Worm (Caenorhabditis elegans) whole organism, early embryonic: ENCODE measurements around the gene F56H9.2.

Experiments used
- B0310.2 ChIP-seq: sonication (generic microtip); optimal IDR thresholded peaks from 2 replicates; lab custom pipeline; 2016; ENCODE audit warnings: mild to moderate bottlenecking, missing genetic modification characterization, missing compliant biosample characterization
- F13C5.2 ChIP-seq: sonication (generic microtip); optimal IDR thresholded peaks from 2 replicates; lab custom pipeline; 2017; ENCODE audit warnings: mild to moderate bottlenecking, missing genetic modification characterization, inconsistent platforms, missing compliant biosample characterization
- aly-1 ChIP-seq: sonication (generic microtip); optimal IDR thresholded peaks from 2 replicates; lab custom pipeline; 2016; ENCODE audit warnings: missing genetic modification characterization, missing compliant biosample characterization
- ama-1 ChIP-seq: fragments of 150-350 bp; optimal IDR thresholded peaks from 2 replicates; lab custom pipeline; 2014
- ceh-13 ChIP-seq: fragments of 200-800 bp; sonication (Bioruptor generic); optimal IDR thresholded peaks from 2 replicates; lab custom pipeline; 2018; ENCODE audit warnings: mild to moderate bottlenecking, missing genetic modification characterization, missing compliant biosample characterization
- ceh-36 ChIP-seq: sonication (generic microtip); optimal IDR thresholded peaks from 2 replicates; lab custom pipeline; 2016; ENCODE audit warnings: missing genetic modification characterization, inconsistent platforms, missing compliant biosample characterization
- ets-7 ChIP-seq: sonication (generic microtip); optimal IDR thresholded peaks from 2 replicates; lab custom pipeline; 2016; ENCODE audit warnings: missing genotype, missing genetic modification characterization, missing compliant biosample characterization
- flt-1 ChIP-seq: fragments of 200-800 bp; sonication (Bioruptor generic); IDR thresholded peaks from 2 replicates; pipeline ENCODE4 v1.3.6; 2022; ENCODE audit warnings: missing genetic modification characterization, missing compliant biosample characterization
- hmbx-1 ChIP-seq: sonication (generic microtip); optimal IDR thresholded peaks from 2 replicates; lab custom pipeline; 2016; ENCODE audit warnings: mild to moderate bottlenecking, missing genetic modification characterization, missing compliant biosample characterization
- hmg-4 ChIP-seq: fragments of 200-800 bp; sonication (Bioruptor generic); optimal IDR thresholded peaks from 2 replicates; lab custom pipeline; 2018; ENCODE audit warnings: mild to moderate bottlenecking, missing genetic modification characterization, missing compliant biosample characterization
- hnd-1 ChIP-seq: sonication (generic microtip); optimal IDR thresholded peaks from 2 replicates; lab custom pipeline; 2016; ENCODE audit warnings: missing genetic modification characterization, missing compliant biosample characterization
- pes-1 ChIP-seq: fragments of 200-800 bp; sonication (Bioruptor generic); IDR thresholded peaks from 2 replicates; pipeline ENCODE4 v1.3.6; 2022; ENCODE audit warnings: missing genetic modification reagents, missing genetic modification characterization, missing compliant biosample characterization
- scrt-1 ChIP-seq: fragments of 200-800 bp; sonication (Bioruptor generic); IDR thresholded peaks from 2 replicates; pipeline ENCODE4 v1.3.6; 2022; ENCODE audit warnings: missing genetic modification characterization, missing compliant biosample characterization
- sea-1 ChIP-seq: fragments of 200-800 bp; sonication (Bioruptor generic); conservative IDR thresholded peaks from 2 replicates; pipeline ENCODE4 v1.3.6; 2022; ENCODE audit warnings: missing genetic modification characterization, missing compliant biosample characterization
- tbx-11 ChIP-seq: fragments of 200-800 bp; sonication (Bioruptor generic); IDR thresholded peaks from 2 replicates; pipeline ENCODE4 v1.3.6; 2022; ENCODE audit warnings: missing genetic modification characterization, missing compliant biosample characterization
- tbx-37 ChIP-seq: fragments of 200-800 bp; sonication (Bioruptor generic); conservative IDR thresholded peaks from 2 replicates; pipeline ENCODE4 v1.3.6; 2022; ENCODE audit warnings: missing genetic modification reagents, missing genetic modification characterization, missing compliant biosample characterization
- tra-4 ChIP-seq: sonication (generic microtip); optimal IDR thresholded peaks from 2 replicates; lab custom pipeline; 2017; ENCODE audit warnings: missing genetic modification characterization, missing compliant biosample characterization

Gene F56H9.2

DNA sequence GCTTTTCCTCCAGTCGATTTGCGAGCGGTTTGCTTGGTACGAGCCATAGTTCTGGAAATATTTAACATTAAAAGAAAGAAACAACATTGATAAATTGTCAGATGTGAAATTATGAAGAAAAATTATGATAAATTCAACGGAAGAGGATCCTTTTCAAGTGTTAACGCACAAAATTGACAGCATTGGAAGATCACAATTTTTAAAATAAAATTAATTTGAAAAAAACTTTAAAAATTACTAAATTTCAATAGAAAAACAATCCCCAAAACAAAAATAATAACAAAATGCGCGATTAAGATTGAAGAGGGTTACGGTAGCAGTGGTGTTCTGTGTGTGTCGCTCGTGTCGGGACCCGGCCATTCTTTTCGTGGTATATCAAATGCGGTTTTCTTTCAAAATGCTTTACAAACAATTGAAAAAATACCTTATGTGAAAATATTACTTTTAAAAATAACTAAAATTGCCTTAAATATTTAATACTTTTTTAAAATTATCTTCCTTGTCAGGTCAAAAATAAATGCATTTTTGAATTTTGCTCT lies 22.9 kb downstream of the F56H9.2 start, which contains the start of gene his-74:
Gene his-74, minus strand, starts transcription at position 51 of the 539 bp plus-strand sequence.
- TF ChIP-seq tbx-37 (no peak), hnd-1 (tag; lab: Kevin White, UChicago) (no peak), flt-1 (GFP tag; lab: Robert Waterston, UW) (no peak), F13C5.2 (tag; lab: Kevin White, UChicago) (no peak), B0310.2 (tag; lab: Kevin White, UChicago) (no peak), tbx-11 (GFP tag; lab: Robert Waterston, UW) (no peak), scrt-1 (no peak), ama-1 (lab: Kevin White, UChicago) (no peak), sea-1 (no peak), aly-1 (tag; lab: Kevin White, UChicago) (no peak), ets-7 (tag; lab: Kevin White, UChicago) (no peak), pes-1 (GFP tag; lab: Robert Waterston, UW) (no peak), ceh-36 (no peak), tra-4 (tag; lab: Kevin White, UChicago) (no peak)

DNA sequence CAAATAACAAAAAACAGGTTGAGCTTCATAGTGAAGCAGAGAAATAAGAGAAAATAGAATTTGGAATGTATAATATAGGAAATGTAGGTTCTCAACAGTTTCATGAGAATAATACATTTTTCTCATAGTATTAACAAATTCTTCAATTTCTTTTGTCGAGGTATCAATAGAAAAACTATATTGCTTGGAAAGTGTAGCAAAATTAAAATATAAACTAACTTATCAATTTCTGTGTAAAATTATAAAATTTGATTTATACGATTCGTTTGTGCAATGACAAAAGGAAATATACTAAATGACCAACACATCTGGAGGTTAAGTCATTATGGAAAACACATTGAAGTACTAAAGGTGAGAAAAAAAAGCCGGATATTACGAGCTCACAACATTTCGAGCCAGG lies 24.2 kb downstream of the F56H9.2 start, which contains the start of gene W05B10.3:
Gene W05B10.3, minus strand, starts transcription at position 101 of the 400 bp plus-strand sequence.
- TF ChIP-seq flt-1 (GFP tag; lab: Robert Waterston, UW) (no peak), B0310.2 (tag; lab: Kevin White, UChicago) (no peak), hmbx-1 (tag; lab: Kevin White, UChicago) (no peak), tra-4 (tag; lab: Kevin White, UChicago) (no peak), pes-1 (GFP tag; lab: Robert Waterston, UW) (no peak), F13C5.2 (tag; lab: Kevin White, UChicago) (no peak), ceh-36 (no peak), ceh-13 (GFP tag; lab: Kevin White, UChicago) (no peak), tbx-11 (GFP tag; lab: Robert Waterston, UW) (no peak), hmg-4 (no peak), ets-7 (tag; lab: Kevin White, UChicago) (no peak)

DNA sequence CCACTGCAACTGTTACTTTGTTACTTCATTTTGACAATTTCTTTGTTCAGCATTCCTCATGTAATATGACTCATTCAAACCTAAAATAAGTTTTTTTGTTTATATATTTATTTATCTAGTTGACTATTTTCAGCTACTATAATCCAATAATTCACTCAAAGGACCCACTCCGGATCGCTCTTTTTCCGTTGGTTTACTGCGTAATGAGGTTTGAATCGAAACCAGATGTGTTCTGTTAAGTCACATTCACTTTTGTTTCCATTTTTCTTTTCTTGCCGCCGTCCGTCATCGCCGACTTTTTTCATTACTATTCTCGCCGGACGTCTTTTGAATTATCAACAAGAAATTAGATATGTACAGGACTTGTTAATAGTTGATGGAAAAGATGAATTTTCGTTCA lies 25.9 kb downstream of the F56H9.2 start:
- no peak for TF ChIP-seq pes-1 (GFP tag; lab: Robert Waterston, UW)
- TF ChIP-seq hmbx-1 (tag; lab: Kevin White, UChicago), result no peak
- no peak for TF ChIP-seq sea-1
- TF ChIP-seq ama-1 (lab: Kevin White, UChicago), result no peak
- TF ChIP-seq B0310.2 (tag; lab: Kevin White, UChicago), result no peak
- TF ChIP-seq ceh-36, result no peak
- TF ChIP-seq tra-4 (tag; lab: Kevin White, UChicago), result no peak
- no peak for TF ChIP-seq flt-1 (GFP tag; lab: Robert Waterston, UW)
- TF ChIP-seq scrt-1, result no peak
- no peak for TF ChIP-seq hmg-4

DNA sequence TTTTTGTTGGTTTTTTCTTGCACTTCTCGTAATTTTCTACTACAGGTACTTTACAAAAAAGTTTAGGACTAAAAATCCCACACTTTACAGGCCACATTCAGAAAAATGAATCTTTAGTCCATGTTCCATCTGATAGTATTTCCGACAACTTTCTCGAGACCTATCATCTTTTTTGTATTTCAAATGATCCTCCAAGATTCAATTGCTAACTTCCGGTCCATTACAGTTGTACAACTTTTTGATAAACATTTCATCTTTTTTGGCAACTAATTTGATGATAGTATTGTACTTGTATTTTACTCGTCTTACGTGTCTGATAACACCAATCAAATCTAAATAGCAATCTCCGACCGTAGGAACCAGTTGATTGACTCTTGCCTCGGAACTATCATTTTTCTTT lies 29.9 kb downstream of the F56H9.2 start:
- TF ChIP-seq tbx-37, result no peak
- TF ChIP-seq ama-1 (lab: Kevin White, UChicago), result no peak
- no peak for TF ChIP-seq B0310.2 (tag; lab: Kevin White, UChicago)
- no peak for TF ChIP-seq aly-1 (tag; lab: Kevin White, UChicago)
- no peak for TF ChIP-seq pes-1 (GFP tag; lab: Robert Waterston, UW)
- no peak for TF ChIP-seq F13C5.2 (tag; lab: Kevin White, UChicago)
- TF ChIP-seq flt-1 (GFP tag; lab: Robert Waterston, UW), result no peak
- TF ChIP-seq ceh-36, result no peak
- no peak for TF ChIP-seq sea-1
- no peak for TF ChIP-seq scrt-1

DNA sequence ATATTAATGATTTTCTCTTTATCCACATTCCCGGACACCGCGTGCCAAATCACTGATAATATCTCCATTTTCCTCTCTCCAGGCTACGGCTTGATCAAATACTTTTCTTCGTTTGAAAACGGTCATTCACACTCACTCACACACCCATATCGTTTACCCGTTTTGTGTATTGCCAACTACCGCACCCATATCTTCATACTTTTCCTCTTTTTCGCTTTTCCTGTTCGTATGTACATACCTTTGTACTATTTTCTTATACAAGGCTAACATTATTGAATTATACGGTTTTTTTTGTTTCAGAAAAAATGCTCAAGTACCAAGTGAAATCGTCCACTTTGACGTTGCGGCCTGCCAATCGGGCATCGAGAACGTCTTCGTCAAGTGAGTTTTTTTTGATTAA lies 30.5 kb downstream of the F56H9.2 start, which contains the start of gene W05B10.4:
Gene W05B10.4, plus strand, starts transcription at position 301 of the 400 bp plus-strand sequence.
- no peak for TF ChIP-seq hmg-4
- no peak for TF ChIP-seq tra-4 (tag; lab: Kevin White, UChicago)

DNA sequence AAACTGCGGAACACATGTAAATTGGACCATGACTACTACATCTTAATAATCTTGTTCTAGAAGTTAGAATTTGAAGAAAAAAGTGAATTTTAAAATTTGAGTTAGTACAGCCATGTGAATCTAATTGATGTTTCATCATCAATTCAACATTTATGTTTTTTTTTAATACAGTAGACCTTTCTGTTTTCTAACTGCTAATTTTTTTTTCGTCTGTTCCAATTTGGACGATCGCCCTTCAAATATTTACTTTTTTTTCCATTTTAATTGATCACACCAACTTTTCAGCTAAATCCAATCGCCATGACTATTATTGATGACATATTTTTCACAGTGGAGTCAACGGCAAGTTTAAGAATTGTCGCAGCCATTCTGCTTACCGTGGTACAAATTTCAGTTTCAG lies 33.1 kb downstream of the F56H9.2 start, which contains the start of gene srx-116:
Gene srx-116, plus strand, starts transcription at position 301 of the 400 bp plus-strand sequence.
- TF ChIP-seq aly-1 (tag; lab: Kevin White, UChicago) (no peak), pes-1 (GFP tag; lab: Robert Waterston, UW) (no peak), scrt-1 (no peak), B0310.2 (tag; lab: Kevin White, UChicago) (no peak)

DNA sequence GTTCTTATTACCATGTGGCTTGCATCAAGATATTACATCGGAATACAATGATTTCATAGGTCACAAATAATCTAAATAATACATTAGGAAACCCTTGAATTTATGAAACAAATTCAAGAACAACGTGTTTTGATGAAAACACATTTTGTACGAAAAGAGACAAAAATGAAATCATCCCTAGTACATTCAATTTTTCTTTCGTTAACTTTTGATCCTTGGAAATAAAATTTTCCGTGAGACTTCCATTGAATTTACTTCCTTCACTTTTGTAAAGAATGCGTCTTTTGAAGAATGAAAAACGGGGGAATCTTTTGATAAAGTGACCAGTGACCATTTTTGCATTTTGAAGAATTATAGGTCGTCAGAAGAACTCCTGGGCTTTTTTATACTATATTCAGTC lies 36.3 kb downstream of the F56H9.2 start:
- no peak for TF ChIP-seq flt-1 (GFP tag; lab: Robert Waterston, UW)
- TF ChIP-seq ceh-36, result no peak
- no peak for TF ChIP-seq F13C5.2 (tag; lab: Kevin White, UChicago)
- TF ChIP-seq hmg-4, result no peak
- TF ChIP-seq aly-1 (tag; lab: Kevin White, UChicago), result no peak
- no peak for TF ChIP-seq tbx-11 (GFP tag; lab: Robert Waterston, UW)
- no peak for TF ChIP-seq ama-1 (lab: Kevin White, UChicago)
- TF ChIP-seq tbx-37, result no peak
- no peak for TF ChIP-seq scrt-1
- no peak for TF ChIP-seq hmbx-1 (tag; lab: Kevin White, UChicago)
- TF ChIP-seq B0310.2 (tag; lab: Kevin White, UChicago), result no peak
- TF ChIP-seq ets-7 (tag; lab: Kevin White, UChicago), result no peak
- no peak for TF ChIP-seq ceh-13 (GFP tag; lab: Kevin White, UChicago)
- TF ChIP-seq hnd-1 (tag; lab: Kevin White, UChicago), result no peak
- TF ChIP-seq sea-1, result no peak
- no peak for TF ChIP-seq pes-1 (GFP tag; lab: Robert Waterston, UW)
- TF ChIP-seq tra-4 (tag; lab: Kevin White, UChicago), result no peak

DNA sequence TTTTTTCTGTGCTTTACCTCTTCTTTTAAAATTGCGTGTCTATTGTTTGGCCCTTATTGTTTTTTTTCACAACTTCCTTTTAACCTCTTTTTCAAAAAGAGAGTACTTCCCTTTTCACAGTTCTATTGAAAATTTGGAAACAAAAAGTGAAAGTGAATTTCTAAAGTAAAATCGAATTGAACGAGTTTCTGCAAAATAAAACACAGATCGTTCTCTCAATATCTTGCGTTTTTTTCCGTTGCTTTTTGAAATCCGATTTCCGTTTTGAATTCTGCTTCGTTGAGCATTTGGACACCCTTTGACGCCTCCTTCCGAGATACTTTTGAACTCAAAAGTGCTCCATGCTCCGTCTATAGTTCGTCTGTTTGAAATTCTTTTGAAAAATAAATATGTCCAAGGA lies 38.8 kb downstream of the F56H9.2 start:
- no peak for TF ChIP-seq scrt-1
- TF ChIP-seq ama-1 (lab: Kevin White, UChicago), result no peak
- TF ChIP-seq tbx-37, result no peak
- TF ChIP-seq tbx-11 (GFP tag; lab: Robert Waterston, UW), result no peak
- no peak for TF ChIP-seq hmbx-1 (tag; lab: Kevin White, UChicago)
- TF ChIP-seq pes-1 (GFP tag; lab: Robert Waterston, UW), result no peak
- TF ChIP-seq B0310.2 (tag; lab: Kevin White, UChicago), result no peak
- TF ChIP-seq ets-7 (tag; lab: Kevin White, UChicago), result no peak
- no peak for TF ChIP-seq tra-4 (tag; lab: Kevin White, UChicago)
- no peak for TF ChIP-seq aly-1 (tag; lab: Kevin White, UChicago)
- TF ChIP-seq sea-1, result no peak
- no peak for TF ChIP-seq hmg-4
- no peak for TF ChIP-seq hnd-1 (tag; lab: Kevin White, UChicago)
- TF ChIP-seq ceh-36, result no peak
- no peak for TF ChIP-seq ceh-13 (GFP tag; lab: Kevin White, UChicago)
- no peak for TF ChIP-seq flt-1 (GFP tag; lab: Robert Waterston, UW)
